Worm (Caenorhabditis elegans) whole organism, midembryonic: ENCODE measurements around the gene ttr-27.

ENCODE experiments used
- T22C8.4 ChIP-seq: fragments of 200-800 bp; sonication (Bioruptor generic); IDR thresholded peaks from 2 replicates; pipeline ENCODE4 v1.3.6; 2022; ENCODE audit warnings: missing genetic modification characterization, missing compliant biosample characterization
- cog-1 ChIP-seq: sonication (generic microtip); optimal IDR thresholded peaks from 2 replicates; lab custom pipeline; 2016; ENCODE audit warnings: missing genetic modification characterization, missing compliant biosample characterization
- flt-1 ChIP-seq: fragments of 200-800 bp; sonication (Bioruptor generic); IDR thresholded peaks from 2 replicates; pipeline ENCODE4 v1.3.6; 2022; ENCODE audit warnings: missing genetic modification characterization, missing compliant biosample characterization
- klf-2 ChIP-seq: fragments of 200-800 bp; sonication (Bioruptor generic); conservative IDR thresholded peaks from 2 replicates; pipeline ENCODE4 v1.3.6; 2022; ENCODE audit warnings: missing genetic modification reagents, missing genetic modification characterization, missing compliant biosample characterization
- med-1 ChIP-seq: sonication (generic microtip); optimal IDR thresholded peaks from 2 replicates; lab custom pipeline; 2017; ENCODE audit warnings: missing genetic modification characterization, mild to moderate bottlenecking, missing compliant biosample characterization, antibody characterized with exemption, missing genetic modification reagents; ENCODE audit not compliant: insufficient read depth
- ref-1 ChIP-seq: fragments of 200-800 bp; sonication (Bioruptor generic); conservative IDR thresholded peaks from 2 replicates; pipeline ENCODE4 v1.3.6; 2022; ENCODE audit warnings: missing genetic modification reagents, missing genetic modification characterization, missing compliant biosample characterization
- tab-1 ChIP-seq: fragments of 200-800 bp; sonication (Bioruptor generic); IDR thresholded peaks from 2 replicates; pipeline ENCODE4 v1.3.6; 2022; ENCODE audit warnings: missing genetic modification characterization, missing compliant biosample characterization
- ztf-23 ChIP-seq: fragments of 200-800 bp; sonication (Bioruptor generic); IDR thresholded peaks from 2 replicates; pipeline ENCODE4 v1.3.6; 2022; ENCODE audit warnings: missing genetic modification reagents, missing genetic modification characterization, missing compliant biosample characterization
- ztf-29 ChIP-seq: fragments of 200-800 bp; sonication (Bioruptor generic); IDR thresholded peaks from 2 replicates; pipeline ENCODE4 v1.3.6; 2022; ENCODE audit warnings: missing genetic modification reagents, missing genetic modification characterization, missing compliant biosample characterization

DNA sequence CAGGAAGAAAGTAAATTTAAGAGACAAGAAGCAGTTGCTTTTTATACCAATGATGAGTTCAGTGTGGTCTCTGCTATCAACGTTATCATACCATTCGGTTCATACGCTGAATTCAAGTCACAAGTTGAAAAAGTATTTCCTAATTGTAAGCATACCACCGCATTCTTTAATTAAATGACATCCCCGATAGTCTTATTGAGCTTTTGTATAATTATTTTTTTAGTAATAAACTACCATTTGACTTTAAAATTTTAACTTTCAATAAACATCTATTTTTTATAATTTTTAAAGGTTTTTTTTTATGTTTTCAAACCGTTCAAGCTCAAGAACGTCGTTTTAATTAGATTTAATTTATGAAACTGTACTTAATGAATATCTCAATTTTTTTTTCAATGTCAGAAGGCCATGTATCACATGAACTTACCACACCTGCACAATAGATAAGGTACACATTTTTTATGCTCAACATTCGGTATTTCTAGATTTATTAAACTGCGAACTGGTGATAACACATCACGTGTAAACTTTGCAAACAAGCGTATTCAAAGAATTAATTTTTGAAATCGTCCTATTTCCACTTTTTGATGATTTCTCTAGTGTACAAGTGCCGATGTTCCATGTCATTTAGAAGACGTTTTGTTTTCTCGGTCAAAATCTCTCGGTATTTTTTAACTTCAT is 38.0 kb upstream of the ttr-27 start, which contains the start of gene T16G1.4:
- TF ChIP-seq ztf-29 (GFP tag; lab: Robert Waterston, UW) (no peak), med-1 (GFP tag; lab: Kevin White, UChicago) (no peak), flt-1 (GFP tag; lab: Robert Waterston, UW) (no peak), cog-1 (tag; lab: Kevin White, UChicago) (no peak), tab-1 (no peak), ref-1 (no peak), ztf-23 (GFP tag; lab: Robert Waterston, UW) (no peak), T22C8.4 (no peak), klf-2 (GFP tag; lab: Robert Waterston, UW) (no peak)
